Worm (Caenorhabditis elegans) whole organism, late embryonic: ENCODE measurements around the gene fbxa-43.

Experiments
- C08G9.2 ChIP-seq: sonication (generic microtip); optimal IDR thresholded peaks from 2 replicates; lab custom pipeline; 2016; ENCODE audit warnings: mild to moderate bottlenecking, missing genetic modification characterization, moderate library complexity, missing compliant biosample characterization
- C38D4.7 ChIP-seq: fragments of 200-800 bp; sonication (Bioruptor generic); optimal IDR thresholded peaks from 2 replicates; lab custom pipeline; 2018; ENCODE audit warnings: mild to moderate bottlenecking, missing genetic modification characterization, moderate library complexity, missing compliant biosample characterization
- F13H6.1 ChIP-seq: sonication (generic microtip); optimal IDR thresholded peaks from 2 replicates; lab custom pipeline; 2016; ENCODE audit warnings: missing genetic modification characterization, missing compliant biosample characterization
- K09A11.1 ChIP-seq: sonication (generic microtip); optimal IDR thresholded peaks from 2 replicates; lab custom pipeline; 2017; ENCODE audit warnings: antibody characterized with exemption, mild to moderate bottlenecking, missing genetic modification characterization, missing compliant biosample characterization; ENCODE audit not compliant: insufficient read depth
- T23F11.4 ChIP-seq: fragments of 200-800 bp; sonication (Bioruptor generic); optimal IDR thresholded peaks from 2 replicates; lab custom pipeline; 2018; ENCODE audit warnings: mild to moderate bottlenecking, missing genetic modification characterization, missing compliant biosample characterization
- ama-1 ChIP-seq: fragments of 150-350 bp; optimal IDR thresholded peaks from 2 replicates; lab custom pipeline; 2014
- ceh-14 ChIP-seq: sonication (generic microtip); optimal IDR thresholded peaks from 2 replicates; lab custom pipeline; 2016; ENCODE audit warnings: missing genotype, missing genetic modification characterization, missing compliant biosample characterization
- ceh-19 ChIP-seq: fragments of 200-800 bp; sonication (Bioruptor generic); optimal IDR thresholded peaks from 2 replicates; lab custom pipeline; 2018; ENCODE audit warnings: mild to moderate bottlenecking, missing genetic modification characterization, missing compliant biosample characterization
- ceh-22 ChIP-seq: sonication (generic microtip); optimal IDR thresholded peaks from 2 replicates; lab custom pipeline; 2017; ENCODE audit warnings: missing biosample characterization, missing genetic modification characterization
- ceh-31 ChIP-seq: sonication (generic microtip); optimal IDR thresholded peaks from 2 replicates; lab custom pipeline; 2016; ENCODE audit warnings: missing genetic modification characterization, missing compliant biosample characterization
- ceh-34 ChIP-seq: sonication (generic microtip); optimal IDR thresholded peaks from 2 replicates; lab custom pipeline; 2016; ENCODE audit warnings: mild to moderate bottlenecking, missing genetic modification characterization, missing compliant biosample characterization
- che-1 ChIP-seq: sonication (generic microtip); optimal IDR thresholded peaks from 2 replicates; lab custom pipeline; 2016; ENCODE audit warnings: mild to moderate bottlenecking, missing genetic modification characterization, missing compliant biosample characterization
- dmd-4 ChIP-seq: sonication (generic microtip); optimal IDR thresholded peaks from 2 replicates; lab custom pipeline; 2016; ENCODE audit warnings: borderline replicate concordance, missing genetic modification characterization, missing compliant biosample characterization
- elt-2 ChIP-seq: sonication (generic microtip); optimal IDR thresholded peaks from 2 replicates; lab custom pipeline; 2016; ENCODE audit warnings: missing genetic modification reagents, missing genetic modification characterization, missing compliant biosample characterization
- elt-4 ChIP-seq: sonication (generic microtip); optimal IDR thresholded peaks from 2 replicates; lab custom pipeline; 2016; ENCODE audit warnings: missing genetic modification characterization, missing compliant biosample characterization
- fkh-10 ChIP-seq: fragments of 150-350 bp; optimal IDR thresholded peaks from 2 replicates; lab custom pipeline; 2014; ENCODE audit warnings: missing biosample characterization, missing genetic modification reagents, missing genetic modification characterization
- hlh-15 ChIP-seq: sonication (generic microtip); optimal IDR thresholded peaks from 2 replicates; lab custom pipeline; 2016; ENCODE audit warnings: missing genetic modification characterization, missing compliant biosample characterization
- hlh-30 ChIP-seq: sonication (generic microtip); optimal IDR thresholded peaks from 2 replicates; lab custom pipeline; 2017; ENCODE audit warnings: antibody characterized with exemption, missing genetic modification characterization, missing compliant biosample characterization; ENCODE audit not compliant: insufficient read depth
- hlh-6 ChIP-seq: sonication (generic microtip); optimal IDR thresholded peaks from 2 replicates; lab custom pipeline; 2016; ENCODE audit warnings: missing genotype, missing genetic modification characterization, missing compliant biosample characterization
- hlh-8 ChIP-seq: sonication (generic microtip); optimal IDR thresholded peaks from 2 replicates; lab custom pipeline; 2016; ENCODE audit warnings: missing genotype, missing genetic modification characterization, missing compliant biosample characterization
- lin-11 ChIP-seq: fragments of 200-800 bp; sonication (Bioruptor generic); optimal IDR thresholded peaks from 2 replicates; lab custom pipeline; 2018; ENCODE audit warnings: mild to moderate bottlenecking, missing genetic modification characterization, missing compliant biosample characterization
- mec-3 ChIP-seq: sonication (generic microtip); optimal IDR thresholded peaks from 2 replicates; lab custom pipeline; 2016; ENCODE audit warnings: borderline replicate concordance, missing genetic modification characterization, missing compliant biosample characterization
- npax-4 ChIP-seq: sonication (generic microtip); optimal IDR thresholded peaks from 2 replicates; lab custom pipeline; 2016; ENCODE audit warnings: missing genetic modification characterization, missing compliant biosample characterization
- odd-2 ChIP-seq: sonication (generic microtip); optimal IDR thresholded peaks from 2 replicates; lab custom pipeline; 2017; ENCODE audit warnings: antibody characterized with exemption, mild to moderate bottlenecking, missing genetic modification characterization, missing compliant biosample characterization
- pax-1 ChIP-seq: fragments of 150-350 bp; optimal IDR thresholded peaks from 2 replicates; lab custom pipeline; 2014; ENCODE audit warnings: missing biosample characterization, missing genetic modification characterization
- ref-2 ChIP-seq: sonication (generic microtip); optimal IDR thresholded peaks from 2 replicates; lab custom pipeline; 2016; ENCODE audit warnings: missing genetic modification characterization, missing compliant biosample characterization
- rnt-1 ChIP-seq: sonication (generic microtip); optimal IDR thresholded peaks from 2 replicates; lab custom pipeline; 2016; ENCODE audit warnings: missing genetic modification characterization, missing compliant biosample characterization
- syd-9 ChIP-seq: sonication (generic microtip); optimal IDR thresholded peaks from 2 replicates; lab custom pipeline; 2016; ENCODE audit warnings: mild to moderate bottlenecking, missing genetic modification characterization, moderate library complexity, missing compliant biosample characterization
- tbx-2 ChIP-seq: sonication (generic microtip); optimal IDR thresholded peaks from 2 replicates; lab custom pipeline; 2016; ENCODE audit warnings: missing genetic modification characterization, missing compliant biosample characterization
- tbx-7 ChIP-seq: sonication (generic microtip); optimal IDR thresholded peaks from 2 replicates; lab custom pipeline; 2016; ENCODE audit warnings: missing genotype, missing genetic modification characterization, missing compliant biosample characterization
- ttx-3 ChIP-seq: sonication (generic microtip); optimal IDR thresholded peaks from 2 replicates; lab custom pipeline; 2016; ENCODE audit warnings: missing genetic modification reagents, missing genetic modification characterization, missing compliant biosample characterization
- zip-5 ChIP-seq: sonication (generic microtip); optimal IDR thresholded peaks from 2 replicates; lab custom pipeline; 2016; ENCODE audit warnings: missing genetic modification characterization, missing compliant biosample characterization

Gene fbxa-43

ce11 chrIII:2240471-2240870 is 18.3 kb downstream of the fbxa-43 start, which contains the start of gene srz-56:
srz-56 (plus strand) TSS chrIII:2240771.
- no peak for TF ChIP-seq hlh-15 (tag; lab: Kevin White, UChicago)
- TF ChIP-seq K09A11.1 = no peak
- TF ChIP-seq fkh-10 (GFP tag; lab: Kevin White, UChicago) = no peak

- TF ChIP-seq elt-2 (tag; lab: Kevin White, UChicago) (peak; percentile 13), F13H6.1 (no peak), C08G9.2 (tag; lab: Kevin White, UChicago) (no peak)
Measured at ce11 chrIII:2239587-2240144, 19.1 kb downstream of the fbxa-43 start, which contains the start of gene C39B5.10. C39B5.10 (minus strand) TSS chrIII:2239637.

- TF ChIP-seq ref-2 (tag; lab: Kevin White, UChicago) = peak; percentile 67
- TF ChIP-seq hlh-8 (tag; lab: Kevin White, UChicago) = no peak
- TF ChIP-seq ceh-31 = peak; percentile 33
- no peak for TF ChIP-seq tbx-7 (tag; lab: Kevin White, UChicago)
- TF ChIP-seq ttx-3 = no peak
- no peak for TF ChIP-seq npax-4 (tag; lab: Kevin White, UChicago)
- no peak for TF ChIP-seq ceh-19 (GFP tag; lab: Kevin White, UChicago)
- no peak for TF ChIP-seq C38D4.7 (GFP tag; lab: Kevin White, UChicago)
- TF ChIP-seq che-1 = no peak
- no peak for TF ChIP-seq ceh-34 (tag; lab: Kevin White, UChicago)
- TF ChIP-seq rnt-1 (tag; lab: Kevin White, UChicago) = no peak
- no peak for TF ChIP-seq hlh-6 (tag; lab: Kevin White, UChicago)
- no peak for TF ChIP-seq zip-5
- peak; percentile 53 for TF ChIP-seq tbx-2
- no peak for TF ChIP-seq ama-1 (lab: Kevin White, UChicago)
- TF ChIP-seq lin-11 = no peak
- TF ChIP-seq ceh-22 (tag; lab: Kevin White, UChicago) = no peak
- TF ChIP-seq dmd-4 = no peak
- TF ChIP-seq ceh-14 (tag; lab: Kevin White, UChicago) = no peak
- TF ChIP-seq hlh-30 = peak; percentile 65
- no peak for TF ChIP-seq elt-4 (tag; lab: Kevin White, UChicago)
- TF ChIP-seq T23F11.4 (GFP tag; lab: Kevin White, UChicago) = no peak
- no peak for TF ChIP-seq odd-2 (tag; lab: Kevin White, UChicago)
Measured at ce11 chrIII:2234192-2234934, 24.4 kb downstream of the fbxa-43 start, which contains the start of gene C39B5.2. C39B5.2 (plus strand) TSS chrIII:2234884.

ce11 chrIII:2233399-2233798 is 25.4 kb downstream of the fbxa-43 start:
- TF ChIP-seq elt-2 (tag; lab: Kevin White, UChicago) = peak; percentile 74
- TF ChIP-seq mec-3 (tag; lab: Kevin White, UChicago) = no peak
- no peak for TF ChIP-seq ceh-14 (tag; lab: Kevin White, UChicago)
- no peak for TF ChIP-seq ttx-3

ce11 chrIII:2232360-2232759 is 26.4 kb downstream of the fbxa-43 start, which contains the start of gene fbxa-47:
fbxa-47 (minus strand) TSS chrIII:2232460.
- no peak for TF ChIP-seq pax-1 (tag; lab: Kevin White, UChicago)
- no peak for TF ChIP-seq elt-2 (tag; lab: Kevin White, UChicago)
- TF ChIP-seq lin-11 = no peak
- TF ChIP-seq syd-9 = no peak
- TF ChIP-seq C38D4.7 (GFP tag; lab: Kevin White, UChicago) = no peak
